Worm (Caenorhabditis elegans) whole organism, L1 larva: ENCODE data around the gene C05G5.5.

Source experiments
- ama-1 ChIP-seq: fragments of 150-350 bp; optimal IDR thresholded peaks from 2 replicates; lab custom pipeline; 2014
- ceh-8 ChIP-seq: fragments of 200-800 bp; sonication (Bioruptor generic); optimal IDR thresholded peaks from 2 replicates; lab custom pipeline; 2018; ENCODE audit warnings: mild to moderate bottlenecking, missing genetic modification characterization, moderate library complexity, missing compliant biosample characterization
- ces-1 ChIP-seq: fragments of 150-350 bp; optimal IDR thresholded peaks from 2 replicates; lab custom pipeline; 2014; ENCODE audit warnings: missing biosample characterization, missing genetic modification reagents, missing genetic modification characterization
- lir-3 ChIP-seq: sonication (generic microtip); optimal IDR thresholded peaks from 2 replicates; lab custom pipeline; 2016; ENCODE audit warnings: mild to moderate bottlenecking, missing genetic modification characterization, moderate library complexity, missing compliant biosample characterization; ENCODE audit not compliant: poor library complexity
- lsy-2 ChIP-seq, 2 experiments: fragments of 150-350 bp; optimal IDR thresholded peaks; 2 replicates each; lab custom pipeline; 2014; ENCODE audit warnings: missing biosample characterization in 2 of 2, missing genetic modification characterization in 2 of 2
- nhr-11 ChIP-seq: fragments of 150-350 bp; optimal IDR thresholded peaks from 2 replicates; lab custom pipeline; 2014; ENCODE audit warnings: missing biosample characterization, missing genetic modification characterization
- nhr-76 ChIP-seq: sonication (generic microtip); optimal IDR thresholded peaks from 2 replicates; lab custom pipeline; 2017; ENCODE audit warnings: missing biosample characterization, missing genetic modification characterization
- pqm-1 ChIP-seq: sonication (generic microtip); optimal IDR thresholded peaks from 3 replicates; lab custom pipeline; 2017; ENCODE audit warnings: missing biosample characterization, missing genetic modification characterization
- sox-4 ChIP-seq: sonication (generic microtip); optimal IDR thresholded peaks from 2 replicates; lab custom pipeline; 2016; ENCODE audit warnings: missing genetic modification characterization, missing compliant biosample characterization
- tlp-1 ChIP-seq: fragments of 150-350 bp; optimal IDR thresholded peaks from 2 replicates; lab custom pipeline; 2014; ENCODE audit warnings: missing biosample characterization, missing genetic modification characterization
- unc-62 ChIP-seq: fragments of 150-350 bp; optimal IDR thresholded peaks from 2 replicates; lab custom pipeline; 2014; ENCODE audit warnings: missing biosample characterization, missing genetic modification reagents, missing genetic modification characterization
- unc-86 ChIP-seq: sonication (generic microtip); optimal IDR thresholded peaks from 2 replicates; lab custom pipeline; 2016; ENCODE audit warnings: missing genetic modification characterization, missing compliant biosample characterization
- ztf-11 ChIP-seq, 2 experiments: sonication (generic microtip); optimal IDR thresholded peaks; 2 replicates each; lab custom pipeline; 2016 to 2017; ENCODE audit warnings: missing genetic modification characterization in 2 of 2, missing biosample characterization in 1 of 2, missing compliant biosample characterization in 1 of 2

DNA sequence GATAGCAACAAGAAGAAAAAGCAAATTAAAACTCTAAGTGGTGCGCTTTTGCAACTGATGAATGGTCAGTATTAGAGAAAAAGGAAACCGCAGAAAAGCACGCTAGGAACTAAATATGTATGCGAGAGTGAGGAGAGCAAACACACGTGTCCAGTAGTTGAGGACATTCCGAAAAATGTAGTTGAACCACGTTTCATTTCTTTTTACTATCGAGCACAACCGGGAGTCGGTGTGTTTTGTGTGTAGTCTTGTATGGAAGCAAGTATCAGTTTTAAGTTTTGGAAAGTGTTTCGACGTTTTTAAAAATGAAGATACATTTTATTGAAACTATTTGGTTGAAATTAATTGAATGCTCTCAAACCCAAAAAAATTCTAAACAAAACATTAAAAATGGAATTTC is 20.9 kb downstream of the C05G5.5 start, which contains the start of gene C05G5.1:
- no peak for TF ChIP-seq ztf-11 (tag; optimal IDR thresholded peaks at IDR 0.05; lab: Kevin White, UChicago)
- no peak for TF ChIP-seq ceh-8 (GFP tag; lab: Kevin White, UChicago)
- no peak for TF ChIP-seq tlp-1 (tag; lab: Kevin White, UChicago)
- TF ChIP-seq unc-62 (GFP tag; lab: Kevin White, UChicago) = no peak
- no peak for TF ChIP-seq sox-4 (tag; lab: Kevin White, UChicago)
- TF ChIP-seq ces-1 = no peak
- no peak for TF ChIP-seq nhr-11 (tag; lab: Kevin White, UChicago)
- TF ChIP-seq pqm-1 (tag; lab: Kevin White, UChicago) = no peak
- no peak for TF ChIP-seq nhr-76 (tag; lab: Kevin White, UChicago)
- no peak for TF ChIP-seq ama-1 (lab: Kevin White, UChicago)
- no peak for TF ChIP-seq lir-3
- TF ChIP-seq unc-86 = no peak
- TF ChIP-seq lsy-2 (tag; optimal IDR thresholded peaks at IDR 0.05; lab: Kevin White, UChicago) = no peak
